Fruit fly (Drosophila melanogaster): Measurements from ENCODE around the gene CG13048.

CG13048 gene

DNA sequence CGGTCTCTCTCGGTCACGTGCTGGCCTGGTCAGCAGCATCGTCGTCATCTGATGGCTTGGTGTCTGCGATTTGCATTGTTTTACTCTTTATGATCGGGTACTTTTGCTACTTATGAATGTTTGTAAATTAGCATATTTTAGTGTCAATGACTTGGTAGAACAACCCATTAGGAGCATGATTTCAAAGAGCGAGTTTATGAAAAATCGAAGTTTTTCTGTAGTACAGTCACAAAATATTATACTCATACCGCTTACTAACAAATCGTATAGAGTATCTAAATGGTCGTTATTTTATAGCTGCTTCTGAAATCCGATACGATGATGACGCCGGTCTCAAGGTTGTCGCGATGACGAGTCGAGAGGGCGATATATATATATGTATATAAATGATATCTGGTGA lies 2.5 kb upstream of the CG13048 start:
- TF ChIP-seq CG15710 (tag; optimal IDR thresholded peaks at IDR 0.05), result peak; percentile 86
- peak; percentile 7 for TF ChIP-seq Snoo (tag; optimal IDR thresholded peaks at IDR 0.05)
- peak; percentile 62 for TF ChIP-seq D1 (tag; optimal IDR thresholded peaks at IDR 0.05)
- no peak for TF ChIP-seq CG12605 (GFP tag; IDR thresholded peaks at IDR 0.05)
- no peak for TF ChIP-seq fd96Ca (GFP tag; IDR thresholded peaks at IDR 0.05)
- peak; percentile 33 for TF ChIP-seq CG13204 (GFP tag; optimal IDR thresholded peaks at IDR 0.05)
- no peak for TF ChIP-seq CG8301 (tag; optimal IDR thresholded peaks at IDR 0.05)
- TF ChIP-seq EcR (GFP tag; optimal IDR thresholded peaks at IDR 0.05), result peak; percentile 87
- TF ChIP-seq Pif1A (GFP tag; optimal IDR thresholded peaks at IDR 0.05), result peak; percentile 65
- no peak for TF ChIP-seq Ets98B (GFP tag; IDR thresholded peaks at IDR 0.05)
- TF ChIP-seq CG14655 (GFP tag; optimal IDR thresholded peaks at IDR 0.05), result peak; percentile 27
- peak; percentile 76 for TF ChIP-seq CG17806 (tag; optimal IDR thresholded peaks at IDR 0.05)
- TF ChIP-seq CG34367 (tag; optimal IDR thresholded peaks at IDR 0.05), result peak; percentile 67
- TF ChIP-seq Pif1B (GFP tag; optimal IDR thresholded peaks at IDR 0.05), result peak; percentile 56
- peak; percentile 89 for TF ChIP-seq CG8159 (tag; optimal IDR thresholded peaks at IDR 0.05)
- TF ChIP-seq gl (tag; optimal IDR thresholded peaks at IDR 0.05), result peak; percentile 53
- TF ChIP-seq CG32121 (GFP tag; IDR thresholded peaks at IDR 0.05), result no peak
- TF ChIP-seq CG4496 (GFP tag; IDR thresholded peaks at IDR 0.05), result no peak
- no peak for TF ChIP-seq rn (GFP tag; IDR thresholded peaks at IDR 0.05)
- peak; percentile 70 for TF ChIP-seq CG9948 (tag; optimal IDR thresholded peaks at IDR 0.05)
- no peak for TF ChIP-seq CG10348 (GFP tag; IDR thresholded peaks at IDR 0.05)

DNA sequence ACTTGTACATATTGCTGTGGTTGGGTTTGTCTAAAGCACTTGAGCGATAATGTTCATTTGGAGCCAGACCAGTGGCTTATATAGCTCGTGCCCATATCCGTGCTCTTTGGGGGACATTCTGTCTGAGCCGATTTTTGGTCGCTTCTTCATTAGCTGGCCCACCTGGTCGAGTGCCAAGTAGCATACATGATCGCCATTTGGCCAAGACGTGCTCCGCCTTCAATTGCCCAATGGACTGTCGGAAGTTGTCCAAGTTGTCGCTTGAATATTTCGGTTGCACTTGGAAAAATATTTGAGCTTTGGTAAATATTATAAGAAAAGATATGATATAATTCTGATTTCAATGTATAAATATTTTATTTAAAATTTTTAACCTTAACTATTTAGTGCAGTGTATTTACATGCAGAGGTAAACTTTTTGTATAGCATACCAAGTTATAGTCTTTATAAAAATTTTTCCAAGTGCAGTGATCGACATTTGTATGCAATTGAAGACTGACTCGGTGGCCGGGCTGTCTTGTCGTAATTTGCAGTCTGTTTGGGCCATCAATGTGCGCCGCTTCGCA lies 1.7 kb upstream of the CG13048 start, which contains the start of gene CG13047:
TSS of gene CG13047 (minus strand) at position 51 of the 566 bp plus-strand sequence.
- TF ChIP-seq Pif1A (GFP tag; optimal IDR thresholded peaks at IDR 0.05) (no peak), Ets98B (GFP tag; IDR thresholded peaks at IDR 0.05) (no peak), fd96Ca (GFP tag; IDR thresholded peaks at IDR 0.05) (no peak), Pif1B (GFP tag; optimal IDR thresholded peaks at IDR 0.05) (no peak), D1 (tag; optimal IDR thresholded peaks at IDR 0.05) (no peak), CG14655 (GFP tag; optimal IDR thresholded peaks at IDR 0.05) (peak; percentile 17), CG9948 (tag; optimal IDR thresholded peaks at IDR 0.05) (peak; percentile 52), rn (GFP tag; IDR thresholded peaks at IDR 0.05) (no peak), CG8159 (tag; optimal IDR thresholded peaks at IDR 0.05) (peak; percentile 55), gl (tag; optimal IDR thresholded peaks at IDR 0.05) (no peak), CG4496 (GFP tag; IDR thresholded peaks at IDR 0.05) (0 out of 3 replicates have a peak, but pooled peaks have one; percentile 17), CG34367 (tag; optimal IDR thresholded peaks at IDR 0.05) (peak; percentile 1), CG17806 (tag; optimal IDR thresholded peaks at IDR 0.05) (peak; percentile 33), CG12605 (GFP tag; IDR thresholded peaks at IDR 0.05) (no peak), CG10348 (GFP tag; IDR thresholded peaks at IDR 0.05) (no peak), CG15710 (tag; optimal IDR thresholded peaks at IDR 0.05) (peak; percentile 29), EcR (GFP tag; optimal IDR thresholded peaks at IDR 0.05) (no peak)

DNA sequence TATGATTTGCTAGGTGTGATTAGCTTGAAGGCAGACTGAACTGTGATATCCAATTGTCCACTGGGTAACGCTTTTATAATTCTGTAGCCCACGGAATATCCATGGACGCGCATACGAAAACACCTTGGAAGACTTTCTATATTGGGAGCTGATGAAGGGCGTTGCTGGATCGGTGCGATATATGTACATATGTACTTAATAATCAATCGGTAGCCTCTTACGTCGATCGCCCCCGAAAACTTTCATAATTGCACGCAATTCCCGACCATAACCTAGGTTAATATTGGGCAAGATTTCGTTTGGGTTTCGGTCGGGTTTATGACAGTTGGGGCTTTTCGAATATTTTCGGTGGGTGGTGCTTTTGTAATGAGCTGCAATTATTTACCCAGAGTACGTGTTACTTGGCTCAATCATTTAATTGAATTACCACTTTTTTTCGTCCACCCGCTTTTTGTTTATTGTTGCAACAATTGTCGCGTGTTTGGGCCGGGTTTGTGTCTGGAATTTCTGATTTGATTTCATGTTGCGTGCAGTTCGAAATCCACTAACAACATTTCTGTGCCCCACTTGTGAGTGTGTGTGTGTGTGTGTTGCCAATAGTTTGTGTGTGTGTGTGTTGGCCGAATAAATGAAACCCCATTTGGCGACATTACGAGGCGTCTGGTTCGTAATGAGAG lies 1.7 kb downstream of the CG13048 start, which contains the start of gene CG13049:
TSS of gene CG13049 (minus strand) at position 51 of the 677 bp plus-strand sequence.
- no peak for TF ChIP-seq EcR (GFP tag; optimal IDR thresholded peaks at IDR 0.05)
- no peak for TF ChIP-seq Ets98B (GFP tag; IDR thresholded peaks at IDR 0.05)
- TF ChIP-seq CG8301 (tag; optimal IDR thresholded peaks at IDR 0.05), result no peak
- no peak for TF ChIP-seq rn (GFP tag; IDR thresholded peaks at IDR 0.05)
- TF ChIP-seq CG13204 (GFP tag; optimal IDR thresholded peaks at IDR 0.05), result no peak
- TF ChIP-seq CG32121 (GFP tag; IDR thresholded peaks at IDR 0.05), result no peak
- TF ChIP-seq D1 (tag; optimal IDR thresholded peaks at IDR 0.05), result no peak
- TF ChIP-seq CG34367 (tag; optimal IDR thresholded peaks at IDR 0.05), result no peak
- TF ChIP-seq CG10348 (GFP tag; IDR thresholded peaks at IDR 0.05), result no peak
- no peak for TF ChIP-seq CG17806 (tag; optimal IDR thresholded peaks at IDR 0.05)
- TF ChIP-seq gl (tag; optimal IDR thresholded peaks at IDR 0.05), result no peak
- no peak for TF ChIP-seq CG15710 (tag; optimal IDR thresholded peaks at IDR 0.05)
- no peak for TF ChIP-seq fd96Ca (GFP tag; IDR thresholded peaks at IDR 0.05)
- no peak for TF ChIP-seq CG14655 (GFP tag; optimal IDR thresholded peaks at IDR 0.05)
- TF ChIP-seq Pif1A (GFP tag; optimal IDR thresholded peaks at IDR 0.05), result no peak
- no peak for TF ChIP-seq Pif1B (GFP tag; optimal IDR thresholded peaks at IDR 0.05)
- TF ChIP-seq CG4496 (GFP tag; IDR thresholded peaks at IDR 0.05), result no peak
- no peak for TF ChIP-seq Snoo (tag; optimal IDR thresholded peaks at IDR 0.05)
- no peak for TF ChIP-seq CG12605 (GFP tag; IDR thresholded peaks at IDR 0.05)
- TF ChIP-seq CG9948 (tag; optimal IDR thresholded peaks at IDR 0.05), result no peak

DNA sequence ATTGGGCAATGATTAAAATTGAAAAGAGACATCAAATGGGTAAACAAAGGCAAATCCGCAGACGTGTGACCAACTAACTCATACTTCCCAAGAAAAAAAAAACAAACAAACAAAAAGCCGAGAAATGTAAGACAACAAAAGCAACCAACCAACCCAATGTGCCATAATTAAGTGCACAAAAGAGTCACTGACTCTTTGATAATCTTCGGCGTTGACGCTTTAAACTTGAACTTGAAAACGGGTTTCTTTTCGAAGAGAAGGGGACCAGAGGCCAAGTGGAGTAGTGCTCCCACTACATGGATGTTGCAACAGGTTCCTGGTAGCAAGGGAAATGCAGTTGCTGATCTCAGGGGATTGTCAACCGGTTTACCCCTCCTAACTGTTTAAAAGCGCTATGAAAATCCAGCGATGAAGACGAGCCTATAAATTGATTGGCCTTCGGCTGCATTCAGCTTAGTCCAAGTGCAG lies 3.7 kb downstream of the CG13048 start, which contains the start of gene CG13064:
TSS of gene CG13064 (plus strand) at position 418 of the 468 bp plus-strand sequence.
- no peak for TF ChIP-seq CG17806 (tag; optimal IDR thresholded peaks at IDR 0.05)
- peak; percentile 96 for TF ChIP-seq EcR (GFP tag; optimal IDR thresholded peaks at IDR 0.05)

DNA sequence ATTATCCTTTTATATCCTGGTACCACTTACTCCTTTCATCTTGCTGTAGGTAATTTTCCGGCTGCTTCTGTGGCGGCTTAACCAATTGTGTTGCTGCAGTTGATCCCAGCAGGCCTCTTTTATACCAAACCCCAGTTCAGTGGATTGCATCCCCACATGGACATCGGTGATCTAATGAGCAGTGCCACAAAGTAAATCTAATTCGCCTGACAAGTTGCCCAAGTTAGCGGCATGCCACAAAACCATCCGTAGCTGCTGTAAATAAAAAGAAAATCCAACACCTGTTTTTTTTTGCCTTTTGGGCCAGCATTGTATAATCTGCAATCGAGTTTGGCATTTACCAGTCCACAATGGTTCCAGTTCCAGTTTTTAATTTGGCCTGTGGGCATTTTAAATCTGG lies 4.5 kb downstream of the CG13048 start, which contains the start of gene CG13050:
TSS of gene CG13050 (minus strand) at position 101 of the 400 bp plus-strand sequence.
- no peak for TF ChIP-seq CG10348 (GFP tag; IDR thresholded peaks at IDR 0.05)
- no peak for TF ChIP-seq CG15710 (tag; optimal IDR thresholded peaks at IDR 0.05)
- no peak for TF ChIP-seq CG17806 (tag; optimal IDR thresholded peaks at IDR 0.05)
- TF ChIP-seq Ets98B (GFP tag; IDR thresholded peaks at IDR 0.05), result no peak
- TF ChIP-seq CG9948 (tag; optimal IDR thresholded peaks at IDR 0.05), result no peak
- no peak for TF ChIP-seq CG14655 (GFP tag; optimal IDR thresholded peaks at IDR 0.05)
- TF ChIP-seq rn (GFP tag; IDR thresholded peaks at IDR 0.05), result no peak
- no peak for TF ChIP-seq CG13204 (GFP tag; optimal IDR thresholded peaks at IDR 0.05)
